Worm (Caenorhabditis elegans): ENCODE results near the gene R07A4.2.

The R07A4.2 gene

DNA sequence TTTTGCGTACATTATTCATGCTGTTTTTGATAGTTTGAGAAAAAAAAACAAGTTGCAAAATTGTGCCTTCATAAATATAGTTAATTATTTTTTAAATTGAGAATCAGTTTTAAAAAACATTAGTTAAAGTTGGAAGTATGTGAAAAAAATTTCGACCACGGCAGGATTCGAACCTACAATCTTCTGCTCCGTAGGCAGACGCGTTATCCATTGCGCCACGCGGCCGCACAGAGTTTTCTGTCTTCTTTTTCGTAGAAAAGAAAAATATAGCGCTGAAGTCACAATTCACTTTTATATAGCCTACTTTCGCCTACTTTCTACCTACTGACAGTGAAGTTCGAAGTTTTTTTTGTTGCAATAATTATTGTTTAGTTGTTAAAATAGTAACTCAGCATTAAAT is 14.5 kb downstream of the R07A4.2 start (continued):
- TF ChIP-seq dmd-9 (GFP tag; IDR thresholded peaks at IDR 0.05) (no peak), ZK337.2 (GFP tag; IDR thresholded peaks at IDR 0.05) (peak; percentile 63; the same call in 1 of the 2 replicates), fkh-10 (GFP tag; optimal IDR thresholded peaks at IDR 0.05) (no peak), unc-62 (GFP tag; optimal IDR thresholded peaks at IDR 0.05 in 1 of 2) (no peak), unc-62 (tag; optimal IDR thresholded peaks at IDR 0.05) (no peak), F26F4.8 (GFP tag; conservative IDR thresholded peaks at IDR 0.05) (peak; percentile 70; the same call in 1 of the 2 replicates), cey-2 (tag; optimal IDR thresholded peaks at IDR 0.05; ENCODE audit: borderline replicate concordance, insufficient read depth) (no peak), spr-1 (tag; optimal IDR thresholded peaks at IDR 0.05) (no peak), nhr-48 (tag; optimal IDR thresholded peaks at IDR 0.05) (peak; percentile 28), ceh-82 (tag; optimal IDR thresholded peaks at IDR 0.05) (no peak), ces-1 (GFP tag; optimal IDR thresholded peaks at IDR 0.05) (no peak), daf-19 (GFP tag; conservative IDR thresholded peaks at IDR 0.05) (no peak), zfp-2 (tag; optimal IDR thresholded peaks at IDR 0.05) (no peak), ceh-20 (GFP tag; IDR thresholded peaks at IDR 0.05) (0 out of 2 replicates have a peak, but pooled peaks have one; percentile 21), mep-1 (tag; optimal IDR thresholded peaks at IDR 0.05) (no peak), lin-39 (tag; optimal IDR thresholded peaks at IDR 0.05) (no peak), spr-3 (GFP tag; optimal IDR thresholded peaks at IDR 0.05) (no peak), hif-1 (tag; optimal IDR thresholded peaks at IDR 0.05) (no peak), dpl-1 (GFP tag; optimal IDR thresholded peaks at IDR 0.05) (no peak), tra-1 (GFP tag; IDR thresholded peaks at IDR 0.05) (peak; percentile 59; the same call in 1 of the 2 replicates), mdl-1 (tag; optimal IDR thresholded peaks at IDR 0.05) (no peak), zip-2 (tag; optimal IDR thresholded peaks at IDR 0.05) (no peak), Y48G9A.11 (GFP tag; IDR thresholded peaks at IDR 0.05) (no peak), nhr-77 (tag; optimal IDR thresholded peaks at IDR 0.05) (no peak), Y105C5A.15 (GFP tag; IDR thresholded peaks at IDR 0.05) (0 out of 2 replicates have a peak, but pooled peaks have one; percentile 69), mes-2 (tag; optimal IDR thresholded peaks at IDR 0.05; ENCODE audit: poor library complexity, severe bottlenecking) (no peak), Y75B8A.6 (GFP tag; IDR thresholded peaks at IDR 0.05) (0 out of 2 replicates have a peak, but pooled peaks have one; percentile 68), lsy-2 (tag; optimal IDR thresholded peaks at IDR 0.05) (no peak), nhr-28 (tag; optimal IDR thresholded peaks at IDR 0.05) (no peak), nhr-237 (tag; optimal IDR thresholded peaks at IDR 0.05) (no peak), ctbp-1 (GFP tag; IDR thresholded peaks at IDR 0.05) (0 out of 2 replicates have a peak, but pooled peaks have one; percentile 34), fos-1 (tag; optimal IDR thresholded peaks at IDR 0.05) (no peak), D1046.2 (GFP tag; IDR thresholded peaks at IDR 0.05) (no peak), nhr-102 (tag; optimal IDR thresholded peaks at IDR 0.05) (no peak), T20F7.1 (GFP tag; optimal IDR thresholded peaks at IDR 0.05) (peak; percentile 28), lim-7 (GFP tag; IDR thresholded peaks at IDR 0.05) (no peak), rbr-2 (tag; optimal IDR thresholded peaks at IDR 0.05) (peak; percentile 30), ama-1 (optimal IDR thresholded peaks at IDR 0.05) (no peak), zip-11 (GFP tag; IDR thresholded peaks at IDR 0.05) (no peak), daf-16 (GFP tag; optimal IDR thresholded peaks at IDR 0.05) (peak; percentile 30 to 76), daf-16 (tag; optimal IDR thresholded peaks at IDR 0.05) (no peak), jun-1 (tag; optimal IDR thresholded peaks at IDR 0.05) (no peak), ztf-7 (tag; optimal IDR thresholded peaks at IDR 0.05) (no peak), ztf-11 (tag; optimal IDR thresholded peaks at IDR 0.05) (no peak), vab-7 (GFP tag; IDR thresholded peaks at IDR 0.05) (no peak), duxl-1 (tag; optimal IDR thresholded peaks at IDR 0.05; ENCODE audit: poor library complexity) (no peak), T26A8.4 (GFP tag; IDR thresholded peaks at IDR 0.05) (no peak), attf-4 (tag; optimal IDR thresholded peaks at IDR 0.05) (no peak), tag-97 (GFP tag; IDR thresholded peaks at IDR 0.05) (no peak), ceh-28 (tag; optimal IDR thresholded peaks at IDR 0.05) (no peak), unc-130 (GFP tag; optimal IDR thresholded peaks at IDR 0.05) (peak; percentile 62), nhr-41 (GFP tag; IDR thresholded peaks at IDR 0.05) (peak; percentile 51; the same call in 1 of the 2 replicates), lin-1 (GFP tag; IDR thresholded peaks at IDR 0.05) (no peak)
